Fruit fly (Drosophila melanogaster): ENCODE measurements around the gene ast.

The ast gene

DNA sequence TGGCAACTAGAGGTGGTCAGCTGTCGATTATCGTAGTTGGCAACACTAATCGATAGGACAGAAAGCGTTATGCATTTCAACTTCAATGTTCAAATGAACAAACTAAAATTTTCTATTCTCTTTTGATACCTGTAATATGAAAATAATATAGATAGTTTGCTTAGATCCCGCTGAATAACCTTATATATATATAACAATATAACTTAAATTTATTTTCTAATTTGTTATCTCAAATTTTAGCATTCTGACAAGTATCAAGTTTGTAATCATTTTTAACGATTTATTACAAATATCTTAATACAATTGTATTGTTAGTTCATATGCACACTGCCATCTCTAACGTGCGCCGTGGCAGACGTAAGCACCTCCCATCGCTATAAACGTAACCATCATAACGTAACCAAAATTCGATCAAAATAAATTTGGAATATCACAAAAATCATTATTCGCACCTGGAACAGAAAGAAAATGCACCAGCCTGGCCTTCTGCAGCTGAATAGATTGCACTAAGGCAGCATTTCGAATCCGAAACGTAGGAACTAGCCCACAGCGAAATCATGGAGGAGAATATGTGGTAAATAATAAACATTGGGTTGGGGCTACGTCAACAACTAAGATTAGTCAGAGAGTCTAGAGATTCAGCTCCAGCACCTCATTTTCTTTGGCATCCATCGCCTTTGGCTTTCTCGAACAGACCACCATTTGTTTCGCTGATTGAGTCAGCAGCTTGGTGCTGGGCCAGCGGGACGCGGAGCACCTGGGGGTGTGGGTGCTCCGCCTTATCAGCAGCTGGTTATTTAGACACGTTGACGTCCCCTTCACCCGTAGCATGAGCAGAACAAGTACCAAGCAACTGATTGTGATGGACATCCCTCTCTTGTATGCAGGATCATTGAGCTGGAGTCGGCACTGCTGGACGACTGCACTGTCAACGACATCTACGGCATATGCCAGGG, 51.5 kb downstream of the ast start, which contains the start of the genes Pino and TBC1D23:
Gene Pino (minus strand): TSS at position 22 of the 956 bp plus-strand sequence.
Gene TBC1D23 (plus strand): TSS at position 385 of the 956 bp plus-strand sequence.
- TF ChIP-seq Sox102F (GFP tag; optimal IDR thresholded peaks at IDR 0.05) = peak; percentile 45
- TF ChIP-seq CG7368 (GFP tag; optimal IDR thresholded peaks at IDR 0.05) = peak; percentile 38
- peak; percentile 67 for TF ChIP-seq Hr39 (GFP tag; optimal IDR thresholded peaks at IDR 0.05)
- no peak for TF ChIP-seq fd85E (GFP tag; optimal IDR thresholded peaks at IDR 0.05)
- TF ChIP-seq Eip93F (GFP tag; optimal IDR thresholded peaks at IDR 0.05) = peak; percentile 38
- TF ChIP-seq fkh (GFP tag; optimal IDR thresholded peaks at IDR 0.05) = peak; percentile 8
- TF ChIP-seq CG11294 (GFP tag; IDR thresholded peaks at IDR 0.05) = peak; percentile 22; the same call in 1 of the 2 replicates
- peak; percentile 79 for TF ChIP-seq CG3032 (tag; optimal IDR thresholded peaks at IDR 0.05)
- peak; percentile 14 for TF ChIP-seq net (GFP tag; optimal IDR thresholded peaks at IDR 0.05)
- no peak for TF ChIP-seq CG9139 (GFP tag; optimal IDR thresholded peaks at IDR 0.05)
- TF ChIP-seq spab (GFP tag; optimal IDR thresholded peaks at IDR 0.05) = peak; percentile 30
- no peak for TF ChIP-seq Met (GFP tag; optimal IDR thresholded peaks at IDR 0.05)
- peak; percentile 57 for TF ChIP-seq topi (GFP tag; optimal IDR thresholded peaks at IDR 0.05)
- TF ChIP-seq CG11902 (GFP tag; optimal IDR thresholded peaks at IDR 0.05) = peak; percentile 43
- no peak for TF ChIP-seq CG4318 (GFP tag; optimal IDR thresholded peaks at IDR 0.05)
- TF ChIP-seq CG8632 (GFP tag; optimal IDR thresholded peaks at IDR 0.05) = peak; percentile 60
- TF ChIP-seq CG1621 (tag; optimal IDR thresholded peaks at IDR 0.05) = peak; percentile 22
- peak; percentile 61; the same call in 2 of the 3 replicates for TF ChIP-seq CG8119 (GFP tag; IDR thresholded peaks at IDR 0.05)
- peak; percentile 68 for TF ChIP-seq esn (GFP tag; optimal IDR thresholded peaks at IDR 0.05)
- peak; percentile 69 for TF ChIP-seq acj6 (GFP tag; optimal IDR thresholded peaks at IDR 0.05)
- TF ChIP-seq salr (GFP tag; optimal IDR thresholded peaks at IDR 0.05) = peak; percentile 40 to 53
- TF ChIP-seq Eip75B (GFP tag; optimal IDR thresholded peaks at IDR 0.05) = peak; percentile 27
- TF ChIP-seq lz (GFP tag; optimal IDR thresholded peaks at IDR 0.05) = peak; percentile 72
- TF ChIP-seq CG6163 (GFP tag; IDR thresholded peaks at IDR 0.05) = peak; percentile 71
- TF ChIP-seq CG8319 (GFP tag; optimal IDR thresholded peaks at IDR 0.05) = peak; percentile 16
- TF ChIP-seq CG6808 (GFP tag; optimal IDR thresholded peaks at IDR 0.05) = peak; percentile 28
- peak; percentile 46 for TF ChIP-seq CG10669 (GFP tag; optimal IDR thresholded peaks at IDR 0.05)
- TF ChIP-seq Eip78C (GFP tag) = peak; percentile 78
- peak; percentile 19 for TF ChIP-seq dac (GFP tag; optimal IDR thresholded peaks at IDR 0.05)
- TF ChIP-seq pdm3 (GFP tag; optimal IDR thresholded peaks at IDR 0.05) = peak; percentile 68
- TF ChIP-seq Lpt (GFP tag; optimal IDR thresholded peaks at IDR 0.05) = peak; percentile 22
- peak; percentile 65 for TF ChIP-seq Ets96B (tag; optimal IDR thresholded peaks at IDR 0.05)
- TF ChIP-seq CG32006 (GFP tag; optimal IDR thresholded peaks at IDR 0.05) = peak; percentile 69
- no peak for TF ChIP-seq Smox (GFP tag; optimal IDR thresholded peaks at IDR 0.05)
- TF ChIP-seq dsx (GFP tag; optimal IDR thresholded peaks at IDR 0.05; ENCODE audit: poor library complexity, severe bottlenecking) = peak; percentile 50
- peak; percentile 38 for TF ChIP-seq CG34406 (GFP tag; optimal IDR thresholded peaks at IDR 0.05)
- peak; percentile 70 for TF ChIP-seq CG31627 (GFP tag; optimal IDR thresholded peaks at IDR 0.05)
- TF ChIP-seq CG10631 (GFP tag; optimal IDR thresholded peaks at IDR 0.05) = peak; percentile 76
- TF ChIP-seq svp (GFP tag) = peak; percentile 74
- no peak for TF ChIP-seq vri (GFP tag; optimal IDR thresholded peaks at IDR 0.05)
- peak; percentile 44 for TF ChIP-seq Sox15 (GFP tag; optimal IDR thresholded peaks at IDR 0.05)
- TF ChIP-seq Blimp-1 (GFP tag; optimal IDR thresholded peaks at IDR 0.05) = peak; percentile 1
- peak; percentile 50 for TF ChIP-seq Gug (GFP tag; IDR thresholded peaks at IDR 0.05)
- peak; percentile 0 for TF ChIP-seq CG6276 (GFP tag; optimal IDR thresholded peaks at IDR 0.05)
- peak; percentile 55 for TF ChIP-seq Sox14 (GFP tag; optimal IDR thresholded peaks at IDR 0.05)
- TF ChIP-seq Hr38 (GFP tag; optimal IDR thresholded peaks at IDR 0.05) = no peak
- no peak for TF ChIP-seq Ets21C (GFP tag; optimal IDR thresholded peaks at IDR 0.05)
- TF ChIP-seq achi (GFP tag; optimal IDR thresholded peaks at IDR 0.05) = peak; percentile 38
- peak; percentile 20 for TF ChIP-seq fd59A (GFP tag; optimal IDR thresholded peaks at IDR 0.05)
- TF ChIP-seq CG6854 (GFP tag; optimal IDR thresholded peaks at IDR 0.05) = no peak
